Worm (Caenorhabditis elegans) whole organism, early embryonic: ENCODE data around the gene M05D6.2.

Experiments used
- aly-1 ChIP-seq: sonication (generic microtip); optimal IDR thresholded peaks from 2 replicates; lab custom pipeline; 2016; ENCODE audit warnings: missing genetic modification characterization, missing compliant biosample characterization
- ama-1 ChIP-seq: fragments of 150-350 bp; optimal IDR thresholded peaks from 2 replicates; lab custom pipeline; 2014
- ceh-13 ChIP-seq: fragments of 200-800 bp; sonication (Bioruptor generic); optimal IDR thresholded peaks from 2 replicates; lab custom pipeline; 2018; ENCODE audit warnings: mild to moderate bottlenecking, missing genetic modification characterization, missing compliant biosample characterization
- ets-7 ChIP-seq: sonication (generic microtip); optimal IDR thresholded peaks from 2 replicates; lab custom pipeline; 2016; ENCODE audit warnings: missing genotype, missing genetic modification characterization, missing compliant biosample characterization
- flt-1 ChIP-seq: fragments of 200-800 bp; sonication (Bioruptor generic); IDR thresholded peaks from 2 replicates; pipeline ENCODE4 v1.3.6; 2022; ENCODE audit warnings: missing genetic modification characterization, missing compliant biosample characterization
- hnd-1 ChIP-seq: sonication (generic microtip); optimal IDR thresholded peaks from 2 replicates; lab custom pipeline; 2016; ENCODE audit warnings: missing genetic modification characterization, missing compliant biosample characterization
- pes-1 ChIP-seq: fragments of 200-800 bp; sonication (Bioruptor generic); IDR thresholded peaks from 2 replicates; pipeline ENCODE4 v1.3.6; 2022; ENCODE audit warnings: missing genetic modification reagents, missing genetic modification characterization, missing compliant biosample characterization
- scrt-1 ChIP-seq: fragments of 200-800 bp; sonication (Bioruptor generic); IDR thresholded peaks from 2 replicates; pipeline ENCODE4 v1.3.6; 2022; ENCODE audit warnings: missing genetic modification characterization, missing compliant biosample characterization
- tbx-11 ChIP-seq: fragments of 200-800 bp; sonication (Bioruptor generic); IDR thresholded peaks from 2 replicates; pipeline ENCODE4 v1.3.6; 2022; ENCODE audit warnings: missing genetic modification characterization, missing compliant biosample characterization

DNA sequence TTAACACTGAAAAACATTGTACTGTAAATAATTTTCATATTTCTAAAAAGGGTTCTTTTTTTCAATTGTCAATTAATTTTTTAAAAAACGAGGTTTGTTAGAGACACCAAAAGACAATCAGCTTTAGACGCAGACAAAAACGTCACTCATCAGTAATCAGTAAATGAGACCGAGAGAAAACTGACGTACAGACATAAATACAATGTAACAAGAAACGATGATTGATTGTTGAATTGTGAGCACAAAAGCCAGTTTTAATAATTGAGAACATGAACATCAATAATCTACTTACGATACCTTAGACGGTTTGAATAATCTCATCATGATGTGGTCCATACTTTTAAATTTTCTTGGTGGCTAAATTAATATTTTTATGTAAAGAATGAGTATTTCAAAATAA is 38.9 kb downstream of the M05D6.2 start:
- no peak for TF ChIP-seq ama-1 (lab: Kevin White, UChicago)
- no peak for TF ChIP-seq flt-1 (GFP tag; lab: Robert Waterston, UW)
- TF ChIP-seq tbx-11 (GFP tag; lab: Robert Waterston, UW): no peak
- TF ChIP-seq ceh-13 (GFP tag; lab: Kevin White, UChicago): no peak
- no peak for TF ChIP-seq ets-7 (tag; lab: Kevin White, UChicago)
- TF ChIP-seq scrt-1 (GFP tag; lab: Robert Waterston, UW): no peak
- TF ChIP-seq aly-1 (tag; lab: Kevin White, UChicago): no peak
- TF ChIP-seq pes-1 (GFP tag; lab: Robert Waterston, UW): no peak
- no peak for TF ChIP-seq hnd-1 (tag; lab: Kevin White, UChicago)
